Fruit fly (Drosophila melanogaster): ENCODE measurements around the gene CG12470.
A peak's percentile ranks its signal among the peaks of the same experiment; 100 is the strongest.

Gene CG12470

dm6 chrX:334624-335292 lies 27.3 kb downstream of the CG12470 start:
- no peak for TF ChIP-seq CG17801 (GFP tag; optimal IDR thresholded peaks at IDR 0.05; ENCODE audit: partially characterized antibody)

- TF ChIP-seq CG17801 (GFP tag; optimal IDR thresholded peaks at IDR 0.05; ENCODE audit: partially characterized antibody): no peak
Measured at dm6 chrX:336659-337266, 29.3 kb downstream of the CG12470 start.

- peak; percentile 58 for TF ChIP-seq CG17801 (GFP tag; optimal IDR thresholded peaks at IDR 0.05; ENCODE audit: partially characterized antibody)
Measured at dm6 chrX:338123-338527, 30.6 kb downstream of the CG12470 start.

- TF ChIP-seq CG17801 (GFP tag; optimal IDR thresholded peaks at IDR 0.05; ENCODE audit: partially characterized antibody): no peak
Measured at dm6 chrX:339866-340571, 32.5 kb downstream of the CG12470 start.

- no peak for TF ChIP-seq CG17801 (GFP tag; optimal IDR thresholded peaks at IDR 0.05; ENCODE audit: partially characterized antibody)
Measured at dm6 chrX:340809-341208, 33.3 kb downstream of the CG12470 start.

- no peak for TF ChIP-seq CG17801 (GFP tag; optimal IDR thresholded peaks at IDR 0.05; ENCODE audit: partially characterized antibody)
Measured at dm6 chrX:342422-343169, 35.1 kb downstream of the CG12470 start.

- TF ChIP-seq CG17801 (GFP tag; optimal IDR thresholded peaks at IDR 0.05; ENCODE audit: partially characterized antibody): no peak
Measured at dm6 chrX:345246-345645, 37.8 kb downstream of the CG12470 start.

dm6 chrX:350266-350665 lies 42.8 kb downstream of the CG12470 start, which contains the start of gene CG43181:
CG43181 (plus strand) TSS chrX:350566.
- TF ChIP-seq CG17801 (GFP tag; optimal IDR thresholded peaks at IDR 0.05; ENCODE audit: partially characterized antibody): no peak

- TF ChIP-seq CG17801 (GFP tag; optimal IDR thresholded peaks at IDR 0.05; ENCODE audit: partially characterized antibody): no peak
Measured at dm6 chrX:350970-351369, 43.5 kb downstream of the CG12470 start.

- TF ChIP-seq CG17801 (GFP tag; optimal IDR thresholded peaks at IDR 0.05; ENCODE audit: partially characterized antibody): no peak
Measured at dm6 chrX:351599-351998, 44.1 kb downstream of the CG12470 start.

- no peak for TF ChIP-seq CG17801 (GFP tag; optimal IDR thresholded peaks at IDR 0.05; ENCODE audit: partially characterized antibody)
Measured at dm6 chrX:352767-353166, 45.3 kb downstream of the CG12470 start, which contains the start of gene CG43182. CG43182 (plus strand) TSS chrX:353067.

- TF ChIP-seq CG17801 (GFP tag; optimal IDR thresholded peaks at IDR 0.05; ENCODE audit: partially characterized antibody): no peak
Measured at dm6 chrX:353929-354515, 46.5 kb downstream of the CG12470 start.

- no peak for TF ChIP-seq CG17801 (GFP tag; optimal IDR thresholded peaks at IDR 0.05; ENCODE audit: partially characterized antibody)
Measured at dm6 chrX:356232-356631, 48.7 kb downstream of the CG12470 start, which contains the start of gene y. y (plus strand) TSS chrX:356509.
